Worm (Caenorhabditis elegans): Measurements from ENCODE around the gene Y57G11C.30.

Y57G11C.30 gene

DNA sequence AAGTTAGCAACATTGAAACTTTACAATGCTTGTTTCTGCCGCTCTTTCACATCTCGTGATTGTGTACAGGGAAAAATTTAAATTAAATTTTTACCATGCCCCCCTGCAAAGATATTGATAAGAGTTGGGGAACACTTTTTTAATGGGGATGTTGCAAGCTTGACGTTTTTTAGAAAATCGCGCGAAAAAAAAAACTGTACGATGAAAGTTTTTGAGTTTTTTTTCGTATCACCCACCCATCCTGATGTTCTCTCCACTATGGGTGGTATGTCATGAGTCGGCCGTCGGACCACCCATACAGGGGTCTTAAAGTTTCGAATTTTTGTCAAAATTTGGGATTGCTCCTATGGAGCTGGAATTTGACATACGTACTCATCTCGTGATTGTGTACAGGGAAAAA is 10.4 kb downstream of the Y57G11C.30 start:
- no peak for TF ChIP-seq sox-4 (tag; optimal IDR thresholded peaks at IDR 0.05)
- TF ChIP-seq snpc-4 (tag; optimal IDR thresholded peaks at IDR 0.05): no peak
- TF ChIP-seq efl-1 (optimal IDR thresholded peaks at IDR 0.05): no peak
- TF ChIP-seq efl-1 (GFP tag; optimal IDR thresholded peaks at IDR 0.05 in 1 of 2): peak in 1 of 2 experiments; percentile 47

DNA sequence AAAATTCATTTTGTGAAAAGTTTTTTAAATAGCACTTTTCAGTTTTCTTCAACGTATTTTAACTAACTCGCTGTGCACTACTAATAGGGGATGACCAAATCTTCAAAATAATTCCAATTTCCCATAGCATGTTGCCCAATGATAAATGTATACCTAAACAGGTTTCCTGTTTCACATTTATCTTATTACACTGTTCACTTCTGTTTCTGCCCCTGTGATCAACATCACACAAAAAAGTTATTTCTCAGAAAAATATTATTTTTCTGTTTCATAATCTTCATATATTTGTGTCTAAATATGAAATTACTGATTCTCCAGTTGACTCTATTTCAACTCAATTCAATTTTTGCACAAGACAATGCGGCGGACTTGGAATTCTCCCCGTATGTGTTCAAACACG is 11.8 kb downstream of the Y57G11C.30 start, which contains the start of gene Y41E3.22:
Gene Y41E3.22, plus strand, starts transcription at position 243 of the 400 bp plus-strand sequence.
- no peak for TF ChIP-seq nhr-237 (tag; optimal IDR thresholded peaks at IDR 0.05)
- no peak for TF ChIP-seq ceh-82 (tag; optimal IDR thresholded peaks at IDR 0.05)
- TF ChIP-seq sup-37 (GFP tag; optimal IDR thresholded peaks at IDR 0.05): no peak
- TF ChIP-seq alr-1 (tag; optimal IDR thresholded peaks at IDR 0.05; ENCODE audit: borderline replicate concordance): no peak
- TF ChIP-seq dpl-1 (GFP tag; optimal IDR thresholded peaks at IDR 0.05): no peak
- TF ChIP-seq ceh-90 (tag; optimal IDR thresholded peaks at IDR 0.05): no peak
- no peak for TF ChIP-seq mef-2 (tag; optimal IDR thresholded peaks at IDR 0.05)
- no peak for TF ChIP-seq lin-35 (GFP tag; optimal IDR thresholded peaks at IDR 0.05)
- TF ChIP-seq vab-15 (tag; optimal IDR thresholded peaks at IDR 0.05): no peak
- TF ChIP-seq ama-1 (optimal IDR thresholded peaks at IDR 0.05): no peak
- TF ChIP-seq egl-27 (tag; optimal IDR thresholded peaks at IDR 0.05): no peak
- no peak for TF ChIP-seq swsn-7 (tag; optimal IDR thresholded peaks at IDR 0.05)
- TF ChIP-seq unc-62 (GFP tag; optimal IDR thresholded peaks at IDR 0.05): no peak
- no peak for TF ChIP-seq F16B12.6 (tag; optimal IDR thresholded peaks at IDR 0.05)
- TF ChIP-seq egl-13 (tag; optimal IDR thresholded peaks at IDR 0.05): no peak
- no peak for TF ChIP-seq elt-2 (tag; optimal IDR thresholded peaks at IDR 0.05)
- no peak for TF ChIP-seq nhr-11 (tag; optimal IDR thresholded peaks at IDR 0.05)

DNA sequence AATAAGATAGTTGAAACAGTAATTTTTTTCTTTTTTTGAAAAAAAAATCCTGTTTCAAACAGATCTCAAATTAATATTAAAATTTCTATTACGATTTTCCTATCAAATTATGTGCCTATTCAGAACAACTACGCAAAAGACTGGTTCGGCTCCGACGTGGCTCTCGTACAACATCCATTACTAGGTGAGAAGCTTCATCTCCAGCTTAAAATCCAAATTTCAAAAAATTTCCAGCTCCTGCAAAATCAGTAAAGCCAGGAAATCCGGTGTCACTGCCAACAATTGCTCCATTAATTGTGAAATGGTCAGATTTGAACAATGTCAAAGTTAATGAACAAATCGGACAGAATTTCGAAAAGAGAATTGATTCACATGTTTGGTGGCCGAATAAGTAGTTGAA is 15.1 kb downstream of the Y57G11C.30 start:
- TF ChIP-seq lin-15B (tag; optimal IDR thresholded peaks at IDR 0.05) (no peak), C34B4.2 (tag; optimal IDR thresholded peaks at IDR 0.05) (no peak), egl-13 (tag; optimal IDR thresholded peaks at IDR 0.05) (no peak), mef-2 (tag; optimal IDR thresholded peaks at IDR 0.05) (no peak), fkh-10 (GFP tag; optimal IDR thresholded peaks at IDR 0.05) (no peak), unc-86 (tag; optimal IDR thresholded peaks at IDR 0.05) (no peak), alr-1 (tag; optimal IDR thresholded peaks at IDR 0.05; ENCODE audit: borderline replicate concordance) (no peak)

DNA sequence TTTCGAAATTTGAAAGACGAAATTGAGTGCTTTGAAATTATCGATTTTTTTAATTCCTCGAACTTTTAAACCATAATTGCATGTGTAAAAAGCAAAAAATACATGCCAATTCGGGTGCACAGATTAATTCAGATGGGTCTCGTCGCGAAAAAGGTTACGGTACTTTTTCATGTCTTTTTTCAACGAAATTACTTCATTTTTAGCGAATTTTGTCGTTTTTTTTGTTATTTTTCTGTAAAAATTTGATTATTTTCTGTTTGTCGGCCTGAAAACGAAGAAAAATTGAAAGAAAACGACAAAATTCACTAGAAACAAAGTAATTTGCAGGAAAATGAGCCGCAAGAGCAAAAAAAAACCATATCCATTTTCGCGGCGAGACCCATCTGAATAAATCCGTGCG is 16.1 kb downstream of the Y57G11C.30 start:
- no peak for TF ChIP-seq lir-3 (tag; optimal IDR thresholded peaks at IDR 0.05; ENCODE audit: poor library complexity)
- TF ChIP-seq nhr-11 (tag; optimal IDR thresholded peaks at IDR 0.05): no peak
- no peak for TF ChIP-seq ets-5 (GFP tag; IDR thresholded peaks at IDR 0.05)
- TF ChIP-seq tbx-2 (tag; optimal IDR thresholded peaks at IDR 0.05): no peak
- no peak for TF ChIP-seq nhr-47 (tag; optimal IDR thresholded peaks at IDR 0.05)
- no peak for TF ChIP-seq fkh-10 (GFP tag; optimal IDR thresholded peaks at IDR 0.05)
- TF ChIP-seq C16A3.4 (tag; optimal IDR thresholded peaks at IDR 0.05): no peak
- TF ChIP-seq nhr-76 (tag; optimal IDR thresholded peaks at IDR 0.05): no peak
- TF ChIP-seq unc-86 (tag; optimal IDR thresholded peaks at IDR 0.05): no peak
- TF ChIP-seq ama-1 (optimal IDR thresholded peaks at IDR 0.05): no peak
- no peak for TF ChIP-seq skn-1 (tag; optimal IDR thresholded peaks at IDR 0.05)
- TF ChIP-seq dpl-1 (GFP tag; optimal IDR thresholded peaks at IDR 0.05): peak in 2 of 3 experiments; percentile 17 to 26
- TF ChIP-seq efl-1 (optimal IDR thresholded peaks at IDR 0.05): peak in 1 of 2 experiments; percentile 40
- peak in 1 of 2 experiments; percentile 5 for TF ChIP-seq efl-1 (GFP tag; optimal IDR thresholded peaks at IDR 0.05 in 1 of 2)
- TF ChIP-seq egl-27 (tag; optimal IDR thresholded peaks at IDR 0.05): no peak
- no peak for TF ChIP-seq Y116A8C.19 (tag; optimal IDR thresholded peaks at IDR 0.05; ENCODE audit: borderline replicate concordance)
- no peak for TF ChIP-seq unc-62 (GFP tag; optimal IDR thresholded peaks at IDR 0.05)
- TF ChIP-seq nhr-90 (tag; optimal IDR thresholded peaks at IDR 0.05; ENCODE audit: poor library complexity): no peak
- TF ChIP-seq lsy-2 (tag; optimal IDR thresholded peaks at IDR 0.05): peak in 1 of 2 experiments; percentile 43
- TF ChIP-seq egl-13 (tag; optimal IDR thresholded peaks at IDR 0.05): no peak
- no peak for TF ChIP-seq xbp-1 (tag; optimal IDR thresholded peaks at IDR 0.05)
- no peak for TF ChIP-seq nhr-19 (GFP tag; conservative IDR thresholded peaks at IDR 0.05)
- no peak for TF ChIP-seq lin-15B (tag; optimal IDR thresholded peaks at IDR 0.05)

All from whole organism, L1 larva.